Fruit fly (Drosophila melanogaster): ENCODE data around the gene CG7910.

CG7910 gene

DNA sequence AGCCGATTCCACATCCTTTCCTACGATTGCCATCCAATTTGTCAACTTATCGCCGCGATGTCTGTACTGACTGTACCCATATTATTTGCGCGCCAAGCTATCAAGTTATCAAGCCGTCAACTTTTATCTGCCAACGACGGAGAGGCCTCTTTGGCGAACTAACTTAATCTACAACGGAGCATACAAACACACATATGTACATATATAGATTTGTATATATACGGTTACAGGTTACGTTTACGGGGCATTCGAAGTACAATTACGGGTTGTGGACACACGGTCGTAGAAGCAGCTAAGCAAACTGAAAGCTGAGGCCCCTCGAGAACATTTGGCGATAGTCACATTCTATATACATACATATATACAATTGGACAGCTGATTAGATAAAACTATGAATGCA is 28.2 kb downstream of the CG7910 start (continued):
- TF ChIP-seq CG10654 (GFP tag; optimal IDR thresholded peaks at IDR 0.05) = no peak
- TF ChIP-seq gsb-n (tag; optimal IDR thresholded peaks at IDR 0.05) = no peak
- no peak for TF ChIP-seq hth (optimal IDR thresholded peaks at IDR 0.05)
- TF ChIP-seq Sry-δ (GFP tag; optimal IDR thresholded peaks at IDR 0.05) = no peak
- TF ChIP-seq CG11504 (tag; optimal IDR thresholded peaks at IDR 0.05) = no peak
- peak; percentile 62 for TF ChIP-seq CG13296 (GFP tag; optimal IDR thresholded peaks at IDR 0.05)
- TF ChIP-seq Dip3 (GFP tag; optimal IDR thresholded peaks at IDR 0.05) = no peak
- no peak for TF ChIP-seq HmgD (GFP tag; optimal IDR thresholded peaks at IDR 0.05)
- TF ChIP-seq CG4820 (GFP tag; optimal IDR thresholded peaks at IDR 0.05) = no peak
- TF ChIP-seq Sox100B (GFP tag; optimal IDR thresholded peaks at IDR 0.05) = no peak
- TF ChIP-seq maf-S (GFP tag; optimal IDR thresholded peaks at IDR 0.05) = no peak
- no peak for TF ChIP-seq stc (GFP tag; IDR thresholded peaks at IDR 0.05)
- no peak for TF ChIP-seq CG15073 (GFP tag; optimal IDR thresholded peaks at IDR 0.05)
- no peak for TF ChIP-seq CG43689 (GFP tag; IDR thresholded peaks at IDR 0.05)
- no peak for TF ChIP-seq Ptx1 (GFP tag; IDR thresholded peaks at IDR 0.05)
- TF ChIP-seq D (optimal IDR thresholded peaks at IDR 0.05) = no peak
- no peak for TF ChIP-seq D (GFP tag; optimal IDR thresholded peaks at IDR 0.05)
- no peak for TF ChIP-seq YL-1 (GFP tag; optimal IDR thresholded peaks at IDR 0.05)
- no peak for TF ChIP-seq kay (GFP tag; optimal IDR thresholded peaks at IDR 0.05)
- peak; percentile 14 for TF ChIP-seq grau (tag; optimal IDR thresholded peaks at IDR 0.05)
- TF ChIP-seq fu2 (GFP tag; optimal IDR thresholded peaks at IDR 0.05) = no peak
- no peak for TF ChIP-seq hbn (GFP tag; IDR thresholded peaks at IDR 0.05; ENCODE audit: partially characterized antibody)
- no peak for TF ChIP-seq trem (tag; optimal IDR thresholded peaks at IDR 0.05)
- TF ChIP-seq CG34422 (GFP tag; IDR thresholded peaks at IDR 0.05) = no peak
- no peak for TF ChIP-seq CG10462 (GFP tag; optimal IDR thresholded peaks at IDR 0.05)
- no peak for TF ChIP-seq Ets97D (GFP tag; optimal IDR thresholded peaks at IDR 0.05)
- TF ChIP-seq Bdp1 (GFP tag; optimal IDR thresholded peaks at IDR 0.05) = no peak
- TF ChIP-seq dmrt11E (tag; optimal IDR thresholded peaks at IDR 0.05) = no peak
- TF ChIP-seq ap (GFP tag; IDR thresholded peaks at IDR 0.05) = no peak
- no peak for TF ChIP-seq D19B (GFP tag; optimal IDR thresholded peaks at IDR 0.05)
- peak; percentile 39 for TF ChIP-seq CG10209 (GFP tag; optimal IDR thresholded peaks at IDR 0.05)
- TF ChIP-seq CG3065 (GFP tag; optimal IDR thresholded peaks at IDR 0.05) = no peak
- TF ChIP-seq CG14965 (GFP tag; optimal IDR thresholded peaks at IDR 0.05; ENCODE audit: borderline replicate concordance) = no peak
- no peak for TF ChIP-seq vnd (GFP tag; IDR thresholded peaks at IDR 0.05; ENCODE audit: partially characterized antibody)
- TF ChIP-seq CG6272 (GFP tag; IDR thresholded peaks at IDR 0.05) = no peak
- peak; percentile 92 for TF ChIP-seq CG8281 (tag; optimal IDR thresholded peaks at IDR 0.05)
- TF ChIP-seq CG7786 (GFP tag; optimal IDR thresholded peaks at IDR 0.05) = no peak
- no peak for TF ChIP-seq knrl (GFP tag; IDR thresholded peaks at IDR 0.05; ENCODE audit: partially characterized antibody)
- TF ChIP-seq CG6254 (GFP tag; optimal IDR thresholded peaks at IDR 0.05) = no peak
- no peak for TF ChIP-seq ro (GFP tag; IDR thresholded peaks at IDR 0.05)
- TF ChIP-seq Sox102F (GFP tag; optimal IDR thresholded peaks at IDR 0.05) = no peak
- TF ChIP-seq ab (GFP tag; optimal IDR thresholded peaks at IDR 0.05) = no peak
- TF ChIP-seq B-H2 (GFP tag; optimal IDR thresholded peaks at IDR 0.05) = peak; percentile 73
- no peak for TF ChIP-seq CG18262 (tag; optimal IDR thresholded peaks at IDR 0.05)
- peak; percentile 79 for TF ChIP-seq Med (GFP tag)
- TF ChIP-seq da (GFP tag; optimal IDR thresholded peaks at IDR 0.05) = no peak
- TF ChIP-seq pho (GFP tag; optimal IDR thresholded peaks at IDR 0.05) = peak; percentile 22
- TF ChIP-seq Nf-YC (tag; optimal IDR thresholded peaks at IDR 0.05) = peak; percentile 20
- TF ChIP-seq Xbp1 (GFP tag; optimal IDR thresholded peaks at IDR 0.05) = no peak
- TF ChIP-seq CG12236 (GFP tag; optimal IDR thresholded peaks at IDR 0.05) = no peak
- no peak for TF ChIP-seq jumu (GFP tag; optimal IDR thresholded peaks at IDR 0.05)
- no peak for TF ChIP-seq CG14441 (GFP tag; IDR thresholded peaks at IDR 0.05)
- TF ChIP-seq CG31224 (GFP tag; IDR thresholded peaks at IDR 0.05) = no peak
- no peak for TF ChIP-seq CG8478 (optimal IDR thresholded peaks at IDR 0.05)
